Fruit fly (Drosophila melanogaster): ENCODE results near the gene Ndc80.

DNA sequence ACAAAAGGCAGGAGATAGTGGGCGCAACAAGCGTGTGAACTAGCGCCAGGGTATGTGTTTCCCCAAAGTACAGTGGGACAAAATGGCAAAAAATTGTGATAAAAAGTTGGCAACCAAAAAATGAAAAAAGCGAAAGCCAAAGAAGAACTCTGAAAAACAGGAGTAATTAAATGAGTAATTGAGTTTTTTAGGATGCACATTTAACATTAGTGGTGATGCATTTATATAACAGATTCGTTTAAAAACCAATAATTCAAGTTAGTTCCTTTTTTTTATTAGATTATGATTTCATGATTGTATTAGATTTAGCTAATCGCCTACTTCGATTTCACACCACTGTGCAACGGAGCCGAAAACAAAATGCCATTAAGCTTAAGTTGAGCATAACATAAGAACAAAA, 39.5 kb downstream of the Ndc80 start:
- no peak for TF ChIP-seq cg (GFP tag; optimal IDR thresholded peaks at IDR 0.05)
- TF ChIP-seq MBD-R2 (GFP tag; IDR thresholded peaks at IDR 0.05) = no peak
- peak; percentile 32 for TF ChIP-seq CG8359 (GFP tag; optimal IDR thresholded peaks at IDR 0.05; ENCODE audit: borderline replicate concordance)
- TF ChIP-seq Hsf (GFP tag; optimal IDR thresholded peaks at IDR 0.05) = peak; percentile 59
- TF ChIP-seq ham (GFP tag; IDR thresholded peaks at IDR 0.05) = no peak
- TF ChIP-seq Lhr (GFP tag; optimal IDR thresholded peaks at IDR 0.05) = no peak
- peak; percentile 53 for TF ChIP-seq repo (GFP tag; optimal IDR thresholded peaks at IDR 0.05)
- TF ChIP-seq CG12942 (GFP tag; optimal IDR thresholded peaks at IDR 0.05) = peak; percentile 31
- peak; percentile 22 for TF ChIP-seq tap (tag; optimal IDR thresholded peaks at IDR 0.05)
- no peak for TF ChIP-seq p53 (GFP tag; optimal IDR thresholded peaks at IDR 0.05)
